Fruit fly (Drosophila melanogaster) whole organism: ENCODE results near the gene CG43052.

Source experiments
- CG8478 ChIP-seq: fragments of >200 bp; optimal IDR thresholded peaks from 2 replicates; lab custom pipeline; 2018; ENCODE audit warnings: inconsistent platforms
- pan ChIP-seq: fragments of >200 bp; optimal IDR thresholded peaks from 2 replicates; lab custom pipeline; 2017
- psq ChIP-seq: fragments of >200 bp; optimal IDR thresholded peaks from 2 replicates; lab custom pipeline; 2017
- usp ChIP-seq: fragments of >200 bp; optimal IDR thresholded peaks from 2 replicates; lab custom pipeline; 2017; ENCODE audit warnings: missing biosample characterization, missing genetic modification characterization, mixed read lengths

DNA sequence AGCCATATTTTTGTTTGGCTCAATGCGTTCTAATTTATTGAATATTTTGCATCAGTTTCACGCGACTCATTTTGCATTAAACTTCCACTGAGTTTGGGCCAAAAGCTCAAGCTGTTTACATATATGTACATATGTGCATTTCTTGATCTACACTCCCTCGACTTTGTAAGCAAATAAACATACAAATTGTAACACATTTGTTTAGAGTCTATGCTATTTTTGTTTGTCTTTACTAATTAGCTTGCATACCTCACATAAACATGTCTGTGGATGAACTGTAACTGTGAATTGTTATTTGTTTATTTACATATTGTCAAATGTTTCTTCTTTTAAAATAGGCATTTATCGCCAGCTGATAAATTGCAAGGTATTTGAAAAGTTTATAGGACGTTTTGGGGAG is 44.4 kb upstream of the CG43052 start:
- TF ChIP-seq psq (lab: Kevin White, UChicago) (no peak), pan (lab: Kevin White, UChicago) (no peak), usp (GFP tag; lab: Kevin White, UChicago) (no peak), CG8478 (lab: Kevin White, UChicago) (no peak)
